Worm (Caenorhabditis elegans) whole organism, L1 larva: Measurements from ENCODE around the gene ZK1098.2.
A peak's percentile ranks its signal among the peaks of the same experiment; 100 is the strongest.

Source experiments
- F16B12.6 ChIP-seq: fragments of 150-350 bp; optimal IDR thresholded peaks from 2 replicates; lab custom pipeline; 2014; ENCODE audit warnings: missing biosample characterization, missing genetic modification characterization
- Y116A8C.19 ChIP-seq: sonication (generic microtip); optimal IDR thresholded peaks from 2 replicates; lab custom pipeline; 2016; ENCODE audit warnings: missing compliant biosample characterization, missing genetic modification characterization, borderline replicate concordance
- aha-1 ChIP-seq: fragments of 150-350 bp; optimal IDR thresholded peaks from 2 replicates; lab custom pipeline; 2014; ENCODE audit warnings: missing biosample characterization, missing genetic modification characterization
- alr-1 ChIP-seq: fragments of 200-800 bp; sonication (Bioruptor generic); optimal IDR thresholded peaks from 2 replicates; lab custom pipeline; 2018; ENCODE audit warnings: borderline replicate concordance, mild to moderate bottlenecking, missing genetic modification characterization, missing compliant biosample characterization
- aly-2 ChIP-seq: fragments of 150-350 bp; optimal IDR thresholded peaks from 2 replicates; lab custom pipeline; 2014; ENCODE audit warnings: missing biosample characterization, missing genetic modification characterization
- ama-1 ChIP-seq: fragments of 150-350 bp; optimal IDR thresholded peaks from 2 replicates; lab custom pipeline; 2014
- blmp-1 ChIP-seq: fragments of 150-350 bp; optimal IDR thresholded peaks from 2 replicates; lab custom pipeline; 2014; ENCODE audit warnings: missing biosample characterization, missing genetic modification characterization
- ceh-82 ChIP-seq, 3 experiments: fragments of 150-350 bp in 1 of 3; sonication (generic microtip) in 2 of 3; optimal IDR thresholded peaks; 2 replicates each; lab custom pipeline; 2014 to 2017; ENCODE audit warnings: missing biosample characterization in 3 of 3, missing genetic modification characterization in 3 of 3
- ceh-88 ChIP-seq: fragments of 200-800 bp; sonication (Bioruptor generic); IDR thresholded peaks from 2 replicates; pipeline ENCODE4 v1.3.6; 2022; ENCODE audit warnings: missing genetic modification characterization, missing compliant biosample characterization
- ces-1 ChIP-seq: fragments of 150-350 bp; optimal IDR thresholded peaks from 2 replicates; lab custom pipeline; 2014; ENCODE audit warnings: missing biosample characterization, missing genetic modification reagents, missing genetic modification characterization
- dsc-1 ChIP-seq: sonication (generic microtip); optimal IDR thresholded peaks from 2 replicates; lab custom pipeline; 2016; ENCODE audit warnings: mild to moderate bottlenecking, missing genetic modification characterization, missing compliant biosample characterization
- efl-3 ChIP-seq: fragments of 200-800 bp; sonication (Bioruptor generic); optimal IDR thresholded peaks from 2 replicates; lab custom pipeline; 2018; ENCODE audit warnings: mild to moderate bottlenecking, missing genetic modification characterization, missing compliant biosample characterization
- elt-2 ChIP-seq: sonication (generic microtip); optimal IDR thresholded peaks from 2 replicates; lab custom pipeline; 2016; ENCODE audit warnings: missing genetic modification characterization, mild to moderate bottlenecking, inconsistent platforms, missing compliant biosample characterization, missing genetic modification reagents
- ets-5 ChIP-seq: fragments of 200-800 bp; sonication (Bioruptor generic); IDR thresholded peaks from 2 replicates; pipeline ENCODE4 v1.3.6; 2022; ENCODE audit warnings: missing genetic modification characterization, missing compliant biosample characterization
- fkh-10 ChIP-seq: sonication (generic microtip); optimal IDR thresholded peaks from 2 replicates; lab custom pipeline; 2017; ENCODE audit warnings: missing biosample characterization, missing genetic modification reagents, missing genetic modification characterization
- fkh-4 ChIP-seq: sonication (generic microtip); optimal IDR thresholded peaks from 2 replicates; lab custom pipeline; 2016; ENCODE audit warnings: missing compliant biosample characterization, missing genetic modification characterization, borderline replicate concordance
- fkh-8 ChIP-seq: sonication (generic microtip); optimal IDR thresholded peaks from 2 replicates; lab custom pipeline; 2016; ENCODE audit warnings: mild to moderate bottlenecking, missing genetic modification characterization, missing compliant biosample characterization
- fos-1 ChIP-seq: fragments of 150-350 bp; optimal IDR thresholded peaks from 2 replicates; lab custom pipeline; 2014; ENCODE audit warnings: missing biosample characterization, missing genetic modification characterization
- grh-1 ChIP-seq: fragments of 200-800 bp; sonication (Bioruptor generic); IDR thresholded peaks from 2 replicates; pipeline ENCODE4 v1.3.6; 2022; ENCODE audit warnings: missing genetic modification reagents, missing genetic modification characterization, missing compliant biosample characterization
- hlh-17 ChIP-seq: fragments of 200-800 bp; sonication (Bioruptor generic); optimal IDR thresholded peaks from 2 replicates; lab custom pipeline; 2018; ENCODE audit warnings: missing genetic modification characterization, mild to moderate bottlenecking, missing compliant biosample characterization, moderate library complexity, borderline replicate concordance
- hlh-4 ChIP-seq: sonication (generic microtip); optimal IDR thresholded peaks from 2 replicates; lab custom pipeline; 2016; ENCODE audit warnings: mild to moderate bottlenecking, missing genetic modification characterization, missing compliant biosample characterization
- hpl-2 ChIP-seq: fragments of 150-350 bp; optimal IDR thresholded peaks from 2 replicates; lab custom pipeline; 2014; ENCODE audit warnings: missing biosample characterization, missing genetic modification reagents, missing genetic modification characterization
- jun-1 ChIP-seq: fragments of 150-350 bp; optimal IDR thresholded peaks from 2 replicates; lab custom pipeline; 2014; ENCODE audit warnings: missing biosample characterization, missing genetic modification reagents, missing genetic modification characterization
- lin-13 ChIP-seq: fragments of 150-350 bp; optimal IDR thresholded peaks from 2 replicates; lab custom pipeline; 2014; ENCODE audit warnings: missing biosample characterization, missing genetic modification reagents, missing genetic modification characterization
- lin-15B ChIP-seq: fragments of 150-350 bp; sonication (generic microtip); optimal IDR thresholded peaks from 3 replicates; lab custom pipeline; 2014; ENCODE audit warnings: missing biosample characterization, missing genetic modification characterization
- lin-35 ChIP-seq, 2 experiments: fragments of 150-350 bp; optimal IDR thresholded peaks; 2 replicates each; lab custom pipeline; 2014; ENCODE audit warnings: missing biosample characterization in 2 of 2, missing genetic modification characterization in 2 of 2, missing genetic modification reagents in 2 of 2
- lir-3 ChIP-seq: sonication (generic microtip); optimal IDR thresholded peaks from 2 replicates; lab custom pipeline; 2016; ENCODE audit warnings: mild to moderate bottlenecking, missing genetic modification characterization, moderate library complexity, missing compliant biosample characterization; ENCODE audit not compliant: poor library complexity
- mab-9 ChIP-seq: fragments of 200-800 bp; sonication (Bioruptor generic); IDR thresholded peaks from 2 replicates; pipeline ENCODE4 v1.3.6; 2022; ENCODE audit warnings: missing genetic modification reagents, missing genetic modification characterization, missing compliant biosample characterization
- mdl-1 ChIP-seq, 2 experiments: fragments of 150-350 bp; optimal IDR thresholded peaks; 2 replicates each; lab custom pipeline; 2014 to 2017; ENCODE audit warnings: missing biosample characterization in 2 of 2, missing genetic modification characterization in 2 of 2, inconsistent platforms in 1 of 2
- mep-1 ChIP-seq: fragments of 150-350 bp; optimal IDR thresholded peaks from 2 replicates; lab custom pipeline; 2014; ENCODE audit warnings: missing biosample characterization, missing genetic modification characterization
- nhr-19 ChIP-seq: fragments of 200-800 bp; sonication (Bioruptor generic); conservative IDR thresholded peaks from 2 replicates; pipeline ENCODE4 v1.3.6; 2022; ENCODE audit warnings: missing genetic modification characterization, missing compliant biosample characterization
- nhr-20 ChIP-seq: sonication (generic microtip); optimal IDR thresholded peaks from 2 replicates; lab custom pipeline; 2016; ENCODE audit warnings: mild to moderate bottlenecking, missing genetic modification characterization, missing compliant biosample characterization
- nhr-237 ChIP-seq: fragments of 150-350 bp; optimal IDR thresholded peaks from 2 replicates; lab custom pipeline; 2014; ENCODE audit warnings: missing biosample characterization, missing genetic modification characterization
- nhr-28 ChIP-seq: fragments of 150-350 bp; optimal IDR thresholded peaks from 2 replicates; lab custom pipeline; 2014; ENCODE audit warnings: missing biosample characterization, missing genetic modification characterization
- nhr-47 ChIP-seq: sonication (generic microtip); optimal IDR thresholded peaks from 2 replicates; lab custom pipeline; 2016; ENCODE audit warnings: mild to moderate bottlenecking, missing genetic modification characterization, moderate library complexity, missing compliant biosample characterization
- nhr-76 ChIP-seq: sonication (generic microtip); optimal IDR thresholded peaks from 2 replicates; lab custom pipeline; 2017; ENCODE audit warnings: missing biosample characterization, missing genetic modification characterization
- nhr-85 ChIP-seq: sonication (generic microtip); peaks from one replicate; lab custom pipeline; 2016; ENCODE audit warnings: missing genetic modification characterization, inconsistent platforms, missing compliant biosample characterization
- nhr-90 ChIP-seq: sonication (generic microtip); optimal IDR thresholded peaks from 2 replicates; lab custom pipeline; 2016; ENCODE audit warnings: mild to moderate bottlenecking, missing genetic modification characterization, missing compliant biosample characterization; ENCODE audit not compliant: poor library complexity
- pag-3 ChIP-seq: sonication (generic microtip); optimal IDR thresholded peaks from 2 replicates; lab custom pipeline; 2017; ENCODE audit warnings: missing genetic modification characterization, mild to moderate bottlenecking, missing compliant biosample characterization, antibody characterized with exemption, borderline replicate concordance; ENCODE audit not compliant: insufficient read depth
- rnt-1 ChIP-seq: sonication (generic microtip); optimal IDR thresholded peaks from 2 replicates; lab custom pipeline; 2016; ENCODE audit warnings: mild to moderate bottlenecking, missing genetic modification characterization, moderate library complexity, missing compliant biosample characterization
- snpc-4 ChIP-seq: fragments of 150-350 bp; optimal IDR thresholded peaks from 2 replicates; lab custom pipeline; 2014; ENCODE audit warnings: missing biosample characterization, missing genetic modification characterization
- snu-23 ChIP-seq: sonication (generic microtip); optimal IDR thresholded peaks from 2 replicates; lab custom pipeline; 2016; ENCODE audit warnings: missing genetic modification characterization, missing compliant biosample characterization
- sox-4 ChIP-seq: sonication (generic microtip); optimal IDR thresholded peaks from 2 replicates; lab custom pipeline; 2016; ENCODE audit warnings: missing genetic modification characterization, missing compliant biosample characterization
- sup-37 ChIP-seq: fragments of 200-800 bp; sonication (Bioruptor generic); optimal IDR thresholded peaks from 2 replicates; lab custom pipeline; 2018; ENCODE audit warnings: mild to moderate bottlenecking, missing genetic modification characterization, missing compliant biosample characterization
- swsn-7 ChIP-seq: sonication (generic microtip); optimal IDR thresholded peaks from 2 replicates; lab custom pipeline; 2016; ENCODE audit warnings: missing genetic modification characterization, missing compliant biosample characterization
- unc-130 ChIP-seq: fragments of 150-350 bp; optimal IDR thresholded peaks from 2 replicates; lab custom pipeline; 2017; ENCODE audit warnings: missing biosample characterization, missing genetic modification characterization, inconsistent platforms
- unc-86 ChIP-seq: sonication (generic microtip); optimal IDR thresholded peaks from 2 replicates; lab custom pipeline; 2016; ENCODE audit warnings: missing genetic modification characterization, missing compliant biosample characterization
- vab-15 ChIP-seq: sonication (generic microtip); optimal IDR thresholded peaks from 2 replicates; lab custom pipeline; 2017; ENCODE audit warnings: missing genotype, mild to moderate bottlenecking, missing genetic modification characterization, missing compliant biosample characterization
- zip-4 ChIP-seq: fragments of 200-800 bp; sonication (Bioruptor generic); optimal IDR thresholded peaks from 2 replicates; lab custom pipeline; 2018; ENCODE audit warnings: mild to moderate bottlenecking, missing genetic modification characterization, moderate library complexity, missing compliant biosample characterization
- ztf-11 ChIP-seq, 2 experiments: sonication (generic microtip); optimal IDR thresholded peaks; 2 replicates each; lab custom pipeline; 2016 to 2017; ENCODE audit warnings: missing genetic modification characterization in 2 of 2, missing biosample characterization in 1 of 2, missing compliant biosample characterization in 1 of 2
- ztf-4 ChIP-seq: fragments of 150-350 bp; optimal IDR thresholded peaks from 2 replicates; lab custom pipeline; 2014; ENCODE audit warnings: missing biosample characterization, missing genetic modification characterization

ZK1098.2 gene

ce11 chrIII:9521410-9522090 is 7.4 kb upstream of the ZK1098.2 start, which contains the start of the genes clu-1 and prp-40 (continued):
- TF ChIP-seq rnt-1 (peak; percentile 95), swsn-7 (peak; percentile 91), aha-1 (peak; percentile 40), ces-1 (GFP tag; lab: Kevin White, UChicago) (no peak), elt-2 (tag; lab: Kevin White, UChicago) (peak; percentile 56), unc-86 (peak; percentile 88), vab-15 (tag; lab: Kevin White, UChicago) (no peak), grh-1 (GFP tag; lab: Robert Waterston, UW) (peak; percentile 78), ztf-4 (tag; lab: Kevin White, UChicago) (peak; percentile 83), mab-9 (peak; percentile 76), efl-3 (GFP tag; lab: Kevin White, UChicago) (no peak), fos-1 (tag; lab: Kevin White, UChicago) (peak; percentile 86), hlh-4 (tag; lab: Kevin White, UChicago) (no peak), snu-23 (GFP tag; lab: Kevin White, UChicago) (peak; percentile 95), Y116A8C.19 (tag; lab: Kevin White, UChicago) (no peak), lir-3 (tag; lab: Kevin White, UChicago) (peak; percentile 65), nhr-47 (tag; lab: Kevin White, UChicago) (peak; percentile 93), mep-1 (peak; percentile 89), ets-5 (no peak), ama-1 (lab: Kevin White, UChicago) (no peak), nhr-19 (GFP tag; lab: Robert Waterston, UW) (peak; percentile 89), alr-1 (tag; lab: Kevin White, UChicago) (no peak), zip-4 (GFP tag; lab: Kevin White, UChicago) (peak; percentile 52), pag-3 (tag; lab: Kevin White, UChicago) (no peak), sox-4 (tag; lab: Kevin White, UChicago) (peak; percentile 60), nhr-237 (tag; lab: Kevin White, UChicago) (peak; percentile 55), snpc-4 (tag; lab: Kevin White, UChicago) (peak; percentile 78), fkh-10 (GFP tag; lab: Kevin White, UChicago) (peak; percentile 57), mdl-1 (tag; optimal IDR thresholded peaks at IDR 0.05; lab: Kevin White, UChicago) (peak in 1 of 2 experiments; percentile 83), ztf-11 (tag; optimal IDR thresholded peaks at IDR 0.05; lab: Kevin White, UChicago) (peak in 1 of 2 experiments; percentile 37), lin-35 (GFP tag; optimal IDR thresholded peaks at IDR 0.05; lab: Kevin White, UChicago) (peak; percentile 90 to 93), jun-1 (peak; percentile 81), nhr-90 (tag; lab: Kevin White, UChicago) (peak; percentile 86), fkh-8 (tag; lab: Kevin White, UChicago) (peak; percentile 86), aly-2 (tag; lab: Kevin White, UChicago) (peak; percentile 83), nhr-85 (tag; lab: Kevin White, UChicago) (peak; percentile 94), ceh-88 (GFP tag; lab: Robert Waterston, UW) (no peak), nhr-20 (tag; lab: Kevin White, UChicago) (peak; percentile 93), sup-37 (GFP tag; lab: Kevin White, UChicago) (peak; percentile 33), hlh-17 (no peak), nhr-28 (tag; lab: Kevin White, UChicago) (no peak), unc-130 (tag; lab: Kevin White, UChicago) (peak; percentile 88), dsc-1 (peak; percentile 98), ceh-82 (tag; optimal IDR thresholded peaks at IDR 0.05; lab: Kevin White, UChicago) (peak; percentile 90 to 92 (median 92)), fkh-4 (tag; lab: Kevin White, UChicago) (peak; percentile 77), F16B12.6 (tag; lab: Kevin White, UChicago) (peak; percentile 72), lin-15B (tag; lab: Kevin White, UChicago) (peak; percentile 93), hpl-2 (GFP tag; lab: Kevin White, UChicago) (peak; percentile 70), blmp-1 (tag; lab: Kevin White, UChicago) (no peak), lin-13 (GFP tag; lab: Kevin White, UChicago) (peak; percentile 89), nhr-76 (no peak)
